Fruit fly (Drosophila melanogaster): ENCODE results near the gene Ir7b.
A peak's percentile ranks its signal among the peaks of the same experiment; 100 is the strongest.

Ir7b gene

dm6 chrX:7908239-7909068, 41.7 kb upstream of the Ir7b start, which contains the start of the genes dpr14 and spidey (continued):
- TF ChIP-seq Ets97D (GFP tag; optimal IDR thresholded peaks at IDR 0.05): peak; percentile 63
- TF ChIP-seq Fer2 (tag; optimal IDR thresholded peaks at IDR 0.05): peak; percentile 86
- 0 out of 4 replicates have a peak, but pooled peaks have one; percentile 36 for TF ChIP-seq chinmo (GFP tag; IDR thresholded peaks at IDR 0.05; ENCODE audit: partially characterized antibody)
- peak; percentile 76 for TF ChIP-seq CG9437 (GFP tag; optimal IDR thresholded peaks at IDR 0.05)
- TF ChIP-seq Hand (GFP tag; optimal IDR thresholded peaks at IDR 0.05): peak; percentile 88
- no peak for TF ChIP-seq tio (GFP tag; optimal IDR thresholded peaks at IDR 0.05)
- TF ChIP-seq dan (GFP tag; IDR thresholded peaks at IDR 0.05): peak; percentile 41; the same call in 1 of the 2 replicates
- TF ChIP-seq yki (optimal IDR thresholded peaks at IDR 0.05): no peak
- TF ChIP-seq CG14014 (GFP tag; IDR thresholded peaks at IDR 0.05): peak; percentile 93
- TF ChIP-seq Poxn (GFP tag; IDR thresholded peaks at IDR 0.05): peak; percentile 75
- TF ChIP-seq nom (GFP tag; optimal IDR thresholded peaks at IDR 0.05): peak; percentile 63
- TF ChIP-seq CG11695 (GFP tag; IDR thresholded peaks at IDR 0.05): peak; percentile 90
- peak; percentile 12 for TF ChIP-seq pfk (GFP tag; optimal IDR thresholded peaks at IDR 0.05)
- TF ChIP-seq CG13287 (GFP tag; IDR thresholded peaks at IDR 0.05; ENCODE audit: partially characterized antibody): 0 out of 2 replicates have a peak, but pooled peaks have one; percentile 32
- peak; percentile 90 for TF ChIP-seq scrt (GFP tag; optimal IDR thresholded peaks at IDR 0.05)
- TF ChIP-seq nerfin-1 (tag; optimal IDR thresholded peaks at IDR 0.05): peak; percentile 86
- TF ChIP-seq Six4 (GFP tag; optimal IDR thresholded peaks at IDR 0.05): peak; percentile 78
- peak; percentile 91 for TF ChIP-seq bcd (GFP tag; optimal IDR thresholded peaks at IDR 0.05)
- peak; percentile 71 for TF ChIP-seq disco-r (GFP tag; optimal IDR thresholded peaks at IDR 0.05)
- peak; percentile 89 for TF ChIP-seq esg (GFP tag; conservative IDR thresholded peaks at IDR 0.05)
- peak; percentile 85 for TF ChIP-seq CG11085 (GFP tag; IDR thresholded peaks at IDR 0.05)

dm6 chrX:7901153-7902038, 34.6 kb upstream of the Ir7b start, which contains the start of the genes RpS6 and bys:
RpS6 (minus strand) TSS chrX:7901331.
bys (plus strand) TSS chrX:7901880.
- TF ChIP-seq CG15269 (tag; optimal IDR thresholded peaks at IDR 0.05): peak; percentile 24
- peak; percentile 64 for TF ChIP-seq Asciz (GFP tag; optimal IDR thresholded peaks at IDR 0.05)
- peak; percentile 2 for TF ChIP-seq CG10979 (tag; optimal IDR thresholded peaks at IDR 0.05)
- peak; percentile 46 for TF ChIP-seq ac (GFP tag; optimal IDR thresholded peaks at IDR 0.05)
- peak; percentile 36; the same call in 1 of the 2 replicates for TF ChIP-seq HLH3B (GFP tag; IDR thresholded peaks at IDR 0.05)
- peak; percentile 19 for TF ChIP-seq dmrt99B (tag; optimal IDR thresholded peaks at IDR 0.05)
- peak; percentile 31 for TF ChIP-seq Nf-YC (tag; optimal IDR thresholded peaks at IDR 0.05)
- TF ChIP-seq Deaf1 (tag; optimal IDR thresholded peaks at IDR 0.05): no peak
- TF ChIP-seq slp2 (GFP tag; optimal IDR thresholded peaks at IDR 0.05): peak; percentile 7
- peak; percentile 46; the same call in 1 of the 2 replicates for TF ChIP-seq CG17328 (GFP tag; IDR thresholded peaks at IDR 0.05)
- TF ChIP-seq wdn (GFP tag; IDR thresholded peaks at IDR 0.05): peak; percentile 12; the same call in 1 of the 2 replicates
- TF ChIP-seq chm (GFP tag; IDR thresholded peaks at IDR 0.05): peak; percentile 65
- TF ChIP-seq CG7963 (GFP tag; IDR thresholded peaks at IDR 0.05; ENCODE audit: partially characterized antibody): peak; percentile 86
- peak; percentile 31; the same call in 1 of the 2 replicates for TF ChIP-seq vvl (GFP tag; IDR thresholded peaks at IDR 0.05)
- no peak for TF ChIP-seq hkb (optimal IDR thresholded peaks at IDR 0.05)
- peak; percentile 35; the same call in 1 of the 2 replicates for TF ChIP-seq hkb (GFP tag; IDR thresholded peaks at IDR 0.05)
- TF ChIP-seq CG12769 (tag; optimal IDR thresholded peaks at IDR 0.05): peak; percentile 4
- TF ChIP-seq zfh1 (GFP tag; IDR thresholded peaks at IDR 0.05): peak; percentile 69
- peak; percentile 70 for TF ChIP-seq CG34224 (GFP tag; IDR thresholded peaks at IDR 0.05; ENCODE audit: partially characterized antibody)
- peak; percentile 58 for TF ChIP-seq NC2β (GFP tag; optimal IDR thresholded peaks at IDR 0.05)
- peak; percentile 78 for TF ChIP-seq Sry-δ (GFP tag; optimal IDR thresholded peaks at IDR 0.05)
- TF ChIP-seq CG5953 (GFP tag; IDR thresholded peaks at IDR 0.05): 0 out of 2 replicates have a peak, but pooled peaks have one; percentile 8
- TF ChIP-seq mam (GFP tag; optimal IDR thresholded peaks at IDR 0.05): peak; percentile 31
- no peak for TF ChIP-seq CG10321 (GFP tag; IDR thresholded peaks at IDR 0.05)
- peak; percentile 69 for TF ChIP-seq Gug (GFP tag; IDR thresholded peaks at IDR 0.05)
- no peak for TF ChIP-seq CG18764 (GFP tag; optimal IDR thresholded peaks at IDR 0.05)

Data from whole organism, embryonic.